Worm (Caenorhabditis elegans): ENCODE results near the gene K08C7.4.

The K08C7.4 gene

ce11 chrIV:10680379-10680778, at the start of gene K08C7.4:
Gene K08C7.4 (minus strand): TSS chrIV:10680479.
- TF ChIP-seq nhr-28 (tag; optimal IDR thresholded peaks at IDR 0.05), result no peak
- TF ChIP-seq egl-13 (tag; optimal IDR thresholded peaks at IDR 0.05), result no peak
- no peak for TF ChIP-seq vab-15 (tag; optimal IDR thresholded peaks at IDR 0.05)
- no peak for TF ChIP-seq grh-1 (GFP tag; IDR thresholded peaks at IDR 0.05)
- TF ChIP-seq swsn-7 (tag; optimal IDR thresholded peaks at IDR 0.05), result no peak
- TF ChIP-seq jun-1 (tag; optimal IDR thresholded peaks at IDR 0.05), result no peak
- TF ChIP-seq tlp-1 (tag; optimal IDR thresholded peaks at IDR 0.05), result no peak
- TF ChIP-seq C16A3.4 (tag; optimal IDR thresholded peaks at IDR 0.05), result no peak
- TF ChIP-seq pqm-1 (tag; optimal IDR thresholded peaks at IDR 0.05), result no peak
- TF ChIP-seq nhr-237 (tag; optimal IDR thresholded peaks at IDR 0.05), result no peak
- no peak for TF ChIP-seq nhr-11 (tag; optimal IDR thresholded peaks at IDR 0.05)
- no peak for TF ChIP-seq nhr-20 (tag; optimal IDR thresholded peaks at IDR 0.05)
- TF ChIP-seq lin-13 (GFP tag; optimal IDR thresholded peaks at IDR 0.05), result no peak
- no peak for TF ChIP-seq ztf-11 (tag; optimal IDR thresholded peaks at IDR 0.05)
- no peak for TF ChIP-seq zip-4 (GFP tag; optimal IDR thresholded peaks at IDR 0.05)
- no peak for TF ChIP-seq egl-27 (tag; optimal IDR thresholded peaks at IDR 0.05)
- no peak for TF ChIP-seq fos-1 (tag; optimal IDR thresholded peaks at IDR 0.05)

DNA sequence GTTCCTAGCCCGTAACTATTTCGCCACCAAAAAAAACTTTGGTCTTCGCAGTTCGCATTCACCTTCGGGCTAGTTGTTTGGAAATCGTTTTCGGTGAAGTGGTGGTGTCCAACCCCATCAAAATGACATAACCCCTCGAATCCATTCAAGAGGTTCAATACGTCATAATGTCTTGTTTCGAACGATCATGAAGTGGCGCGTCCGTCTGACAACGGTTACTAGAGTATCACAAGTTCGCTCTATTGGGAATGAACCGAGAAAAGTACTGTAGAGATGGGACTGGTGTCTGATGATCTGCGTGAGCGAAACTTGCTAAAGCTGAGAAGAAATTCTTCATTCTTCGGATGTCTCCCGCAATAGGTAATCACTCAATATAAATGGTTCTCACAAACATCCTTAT, 47.5 kb upstream of the K08C7.4 start, which contains the start of gene ZC168.2:
TSS of gene ZC168.2 (plus strand) at position 301 of the 400 bp plus-strand sequence.
- TF ChIP-seq efl-1 (optimal IDR thresholded peaks at IDR 0.05) (no peak), efl-1 (GFP tag; optimal IDR thresholded peaks at IDR 0.05 in 1 of 2) (peak in 1 of 2 experiments; percentile 83), hlh-17 (GFP tag; optimal IDR thresholded peaks at IDR 0.05; ENCODE audit: borderline replicate concordance) (no peak)

ce11 chrIV:10718865-10719264, 38.6 kb upstream of the K08C7.4 start:
- peak; percentile 19 for TF ChIP-seq fkh-8 (tag; optimal IDR thresholded peaks at IDR 0.05)
- TF ChIP-seq lin-35 (GFP tag; optimal IDR thresholded peaks at IDR 0.05), result no peak
- no peak for TF ChIP-seq ceh-90 (tag; optimal IDR thresholded peaks at IDR 0.05)
- peak; percentile 67 for TF ChIP-seq pax-3 (tag; optimal IDR thresholded peaks at IDR 0.05)
- TF ChIP-seq fos-1 (tag; optimal IDR thresholded peaks at IDR 0.05), result no peak
- TF ChIP-seq mef-2 (tag; optimal IDR thresholded peaks at IDR 0.05), result no peak
- no peak for TF ChIP-seq nhr-237 (tag; optimal IDR thresholded peaks at IDR 0.05)
- TF ChIP-seq ces-1 (GFP tag; optimal IDR thresholded peaks at IDR 0.05), result no peak
- TF ChIP-seq mep-1 (tag; optimal IDR thresholded peaks at IDR 0.05), result no peak
- TF ChIP-seq xbp-1 (tag; optimal IDR thresholded peaks at IDR 0.05), result no peak
- no peak for TF ChIP-seq nhr-19 (GFP tag; conservative IDR thresholded peaks at IDR 0.05)
- TF ChIP-seq pag-3 (tag; optimal IDR thresholded peaks at IDR 0.05; ENCODE audit: borderline replicate concordance, insufficient read depth), result no peak
- TF ChIP-seq dsc-1 (tag; optimal IDR thresholded peaks at IDR 0.05), result peak; percentile 84

DNA sequence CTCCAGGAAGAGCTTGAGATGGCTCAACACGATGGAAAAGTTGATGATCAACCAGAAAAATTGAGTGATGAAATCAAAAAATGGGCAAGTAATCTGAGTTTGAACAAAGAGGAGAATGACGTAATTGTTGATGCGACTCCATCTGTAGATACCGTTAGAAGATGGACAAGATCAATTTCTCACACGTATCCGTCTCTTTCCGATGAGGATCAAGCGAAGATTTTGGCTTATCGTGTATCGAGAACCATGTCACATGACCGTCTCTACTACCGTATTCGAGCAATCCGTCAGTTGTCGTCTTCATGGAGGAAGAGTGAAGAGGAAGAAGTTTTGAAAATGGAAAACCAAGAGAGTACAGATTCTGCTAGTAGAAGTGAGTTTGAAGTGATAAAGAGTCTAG, 37.8 kb upstream of the K08C7.4 start:
- TF ChIP-seq blmp-1 (tag; optimal IDR thresholded peaks at IDR 0.05) (peak; percentile 51), mab-9 (GFP tag; IDR thresholded peaks at IDR 0.05) (no peak), isw-1 (GFP tag; IDR thresholded peaks at IDR 0.05) (no peak), hlh-4 (tag; optimal IDR thresholded peaks at IDR 0.05) (no peak), egl-27 (tag; optimal IDR thresholded peaks at IDR 0.05) (no peak)

DNA sequence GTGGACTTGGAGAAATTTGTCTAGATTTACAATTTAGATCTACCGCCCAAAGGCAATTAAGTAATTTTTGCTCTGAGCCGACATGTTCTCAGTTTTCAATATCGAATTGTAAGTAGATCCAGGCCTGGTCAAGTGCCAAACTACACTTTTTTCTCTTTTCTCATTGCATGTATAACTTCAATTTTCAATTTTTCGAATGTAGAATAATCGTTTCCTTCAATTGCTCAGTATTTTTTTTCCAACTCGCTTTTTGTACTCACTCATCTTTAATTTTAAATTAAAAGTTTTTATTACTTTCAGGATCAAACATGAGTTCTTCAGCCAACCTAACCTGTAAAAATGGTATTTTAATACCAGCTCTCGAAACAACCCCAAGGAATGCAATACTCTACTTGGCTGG, 36.1 kb upstream of the K08C7.4 start, which contains the start of gene ncx-3:
TSS of gene ncx-3 (plus strand) at position 301 of the 400 bp plus-strand sequence.
- TF ChIP-seq ceh-88 (GFP tag; IDR thresholded peaks at IDR 0.05) (no peak), mdl-1 (tag; optimal IDR thresholded peaks at IDR 0.05) (no peak), lin-35 (GFP tag; optimal IDR thresholded peaks at IDR 0.05) (no peak), nhr-71 (tag; optimal IDR thresholded peaks at IDR 0.05) (no peak), lin-39 (tag; optimal IDR thresholded peaks at IDR 0.05) (no peak), mef-2 (tag; optimal IDR thresholded peaks at IDR 0.05) (no peak), nhr-84 (tag; optimal IDR thresholded peaks at IDR 0.05) (no peak), grh-1 (GFP tag; IDR thresholded peaks at IDR 0.05) (no peak)

All from whole organism, L1 larva.